Fruit fly (Drosophila melanogaster): ENCODE results near the gene Zdhhc8.

DNA sequence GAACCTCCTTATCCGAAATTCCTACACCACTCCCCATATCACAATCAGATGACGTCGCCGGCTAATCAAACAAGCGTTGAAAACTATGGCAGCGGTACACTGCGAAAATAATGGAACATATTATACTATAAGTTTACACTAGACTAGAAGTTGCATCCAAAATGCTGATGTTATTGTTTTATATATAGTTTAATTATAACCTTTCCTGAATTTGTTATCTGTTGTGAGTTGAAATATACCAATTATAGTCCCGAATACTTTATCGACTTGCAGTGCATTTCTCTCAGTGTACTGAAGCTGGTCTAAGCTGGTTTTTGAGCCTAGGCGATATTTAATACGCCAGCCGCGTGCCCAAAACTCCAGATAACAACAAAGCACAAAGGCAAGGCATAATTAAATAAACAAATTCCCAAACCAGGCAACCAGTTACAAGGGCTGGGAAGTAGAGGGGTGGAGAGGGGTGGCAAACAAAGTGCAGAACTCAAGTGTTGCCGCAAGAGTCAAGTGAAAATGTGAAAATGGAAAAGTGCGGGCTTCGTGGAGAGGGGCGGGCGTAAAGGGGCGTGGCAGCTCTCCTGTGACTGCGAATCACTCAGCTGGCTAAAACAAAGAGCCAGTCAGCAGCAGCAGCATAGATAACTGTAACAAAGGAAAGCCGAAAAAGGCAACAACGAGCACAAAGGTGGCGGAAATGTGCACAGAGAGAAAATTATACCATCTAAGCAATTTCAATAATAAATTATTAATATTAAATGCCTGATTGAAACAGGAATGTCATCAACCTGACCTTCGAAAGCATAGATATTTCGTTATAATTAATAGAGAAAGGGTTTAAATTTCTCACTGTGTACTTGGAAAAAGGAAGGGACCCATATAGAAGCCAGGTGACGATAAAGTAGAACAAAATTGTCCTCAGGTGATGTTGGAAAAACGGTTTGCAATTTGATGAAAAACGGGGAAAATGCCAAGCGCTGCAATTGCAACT, 3.6 kb downstream of the Zdhhc8 start:
- TF ChIP-seq ey (GFP tag; optimal IDR thresholded peaks at IDR 0.05) (peak; percentile 39), fru (GFP tag; optimal IDR thresholded peaks at IDR 0.05) (peak; percentile 38)

Measured in whole organism, wandering third instar larva.